Fruit fly (Drosophila melanogaster): ENCODE results near the gene mus201.

The mus201 gene

DNA sequence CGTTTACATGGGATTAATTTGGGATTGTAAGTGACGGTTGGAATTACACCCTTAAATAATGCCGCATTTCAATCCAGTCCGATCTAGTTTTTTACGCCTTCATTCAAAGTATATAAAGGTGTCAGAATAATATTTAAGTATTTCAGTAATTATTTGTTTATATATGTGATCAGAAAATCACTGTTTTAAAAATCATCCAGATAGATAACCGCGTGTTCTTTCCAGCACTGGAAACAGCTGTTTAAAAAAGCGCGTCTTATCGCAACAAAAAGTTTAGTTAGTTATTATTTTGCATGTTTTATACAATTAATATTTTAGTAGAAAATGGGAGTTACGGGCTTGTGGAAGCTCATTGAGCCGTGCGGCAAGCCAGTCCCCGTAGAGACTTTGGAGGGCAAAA is at the start of gene mus201:
mus201 (plus strand) TSS at position 118 of the 400 bp plus-strand sequence.
- TF ChIP-seq CG10348 (GFP tag; IDR thresholded peaks at IDR 0.05) (no peak), Pif1A (GFP tag; optimal IDR thresholded peaks at IDR 0.05) (no peak), Ets98B (GFP tag; IDR thresholded peaks at IDR 0.05) (no peak), gl (tag; optimal IDR thresholded peaks at IDR 0.05) (no peak), CG4496 (GFP tag; IDR thresholded peaks at IDR 0.05) (no peak), CG8159 (tag; optimal IDR thresholded peaks at IDR 0.05) (no peak), D1 (tag; optimal IDR thresholded peaks at IDR 0.05) (no peak), CG34367 (tag; optimal IDR thresholded peaks at IDR 0.05) (no peak), Snoo (tag; optimal IDR thresholded peaks at IDR 0.05) (no peak), CG32121 (GFP tag; IDR thresholded peaks at IDR 0.05) (no peak), rn (GFP tag; IDR thresholded peaks at IDR 0.05) (no peak), CG8301 (tag; optimal IDR thresholded peaks at IDR 0.05) (no peak), CG9948 (tag; optimal IDR thresholded peaks at IDR 0.05) (no peak), CG14655 (GFP tag; optimal IDR thresholded peaks at IDR 0.05) (no peak), EcR (GFP tag; optimal IDR thresholded peaks at IDR 0.05) (no peak), CG12605 (GFP tag; IDR thresholded peaks at IDR 0.05) (no peak), fd96Ca (GFP tag; IDR thresholded peaks at IDR 0.05) (no peak), CG15710 (tag; optimal IDR thresholded peaks at IDR 0.05) (no peak), Pif1B (GFP tag; optimal IDR thresholded peaks at IDR 0.05) (no peak)

DNA sequence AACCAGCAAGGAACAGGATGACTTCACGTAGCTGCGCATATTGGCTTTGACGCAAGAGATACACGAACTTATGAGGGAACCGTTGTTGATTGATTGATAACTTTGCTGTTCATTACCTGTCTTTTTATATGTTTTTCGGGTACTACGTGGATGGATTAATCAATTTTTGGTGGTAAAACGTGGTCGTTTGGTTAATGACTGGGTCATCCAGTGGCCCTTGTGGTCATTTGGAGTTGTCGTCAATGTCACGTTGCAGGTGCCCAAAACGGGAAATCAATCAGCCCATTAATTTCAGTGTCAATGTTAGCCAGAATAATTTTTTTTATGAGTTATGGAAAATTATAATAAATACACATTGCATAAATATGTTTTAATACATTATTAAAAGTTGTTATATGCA is 48.7 kb upstream of the mus201 start, which contains the start of gene CG42819:
CG42819 (minus strand) TSS at position 101 of the 400 bp plus-strand sequence.
- TF ChIP-seq CG12605 (GFP tag; IDR thresholded peaks at IDR 0.05), result no peak
- TF ChIP-seq CG9948 (tag; optimal IDR thresholded peaks at IDR 0.05), result no peak
- TF ChIP-seq Pif1B (GFP tag; optimal IDR thresholded peaks at IDR 0.05), result no peak
- TF ChIP-seq CG17806 (tag; optimal IDR thresholded peaks at IDR 0.05), result no peak
- TF ChIP-seq CG8159 (tag; optimal IDR thresholded peaks at IDR 0.05), result no peak
- TF ChIP-seq CG10348 (GFP tag; IDR thresholded peaks at IDR 0.05), result no peak
- TF ChIP-seq CG13204 (GFP tag; optimal IDR thresholded peaks at IDR 0.05), result no peak
- TF ChIP-seq CG15710 (tag; optimal IDR thresholded peaks at IDR 0.05), result no peak
- TF ChIP-seq gl (tag; optimal IDR thresholded peaks at IDR 0.05), result no peak
- TF ChIP-seq fd96Ca (GFP tag; IDR thresholded peaks at IDR 0.05), result no peak
- no peak for TF ChIP-seq rn (GFP tag; IDR thresholded peaks at IDR 0.05)
- TF ChIP-seq EcR (GFP tag; optimal IDR thresholded peaks at IDR 0.05), result no peak
- no peak for TF ChIP-seq CG4496 (GFP tag; IDR thresholded peaks at IDR 0.05)
- TF ChIP-seq Ets98B (GFP tag; IDR thresholded peaks at IDR 0.05), result no peak
- TF ChIP-seq CG32121 (GFP tag; IDR thresholded peaks at IDR 0.05), result no peak
- no peak for TF ChIP-seq CG14655 (GFP tag; optimal IDR thresholded peaks at IDR 0.05)
- TF ChIP-seq Snoo (tag; optimal IDR thresholded peaks at IDR 0.05), result no peak

dm6 chr2L:8392298-8392697 is 45.7 kb upstream of the mus201 start, which contains the start of gene CG42820:
TSS of gene CG42820 (minus strand) at chr2L:8392398.
- TF ChIP-seq EcR (GFP tag; optimal IDR thresholded peaks at IDR 0.05) (no peak), CG14655 (GFP tag; optimal IDR thresholded peaks at IDR 0.05) (no peak), CG9948 (tag; optimal IDR thresholded peaks at IDR 0.05) (no peak), CG12605 (GFP tag; IDR thresholded peaks at IDR 0.05) (no peak), CG10348 (GFP tag; IDR thresholded peaks at IDR 0.05) (no peak), Ets98B (GFP tag; IDR thresholded peaks at IDR 0.05) (no peak), gl (tag; optimal IDR thresholded peaks at IDR 0.05) (no peak), CG8159 (tag; optimal IDR thresholded peaks at IDR 0.05) (no peak), CG32121 (GFP tag; IDR thresholded peaks at IDR 0.05) (no peak)

- no peak for TF ChIP-seq Snoo (tag; optimal IDR thresholded peaks at IDR 0.05)
- TF ChIP-seq CG34367 (tag; optimal IDR thresholded peaks at IDR 0.05), result no peak
- TF ChIP-seq CG4496 (GFP tag; IDR thresholded peaks at IDR 0.05), result no peak
- no peak for TF ChIP-seq D1 (tag; optimal IDR thresholded peaks at IDR 0.05)
- TF ChIP-seq CG17806 (tag; optimal IDR thresholded peaks at IDR 0.05), result no peak
- no peak for TF ChIP-seq CG8301 (tag; optimal IDR thresholded peaks at IDR 0.05)
- TF ChIP-seq CG15710 (tag; optimal IDR thresholded peaks at IDR 0.05), result no peak
- TF ChIP-seq CG13204 (GFP tag; optimal IDR thresholded peaks at IDR 0.05), result no peak
- TF ChIP-seq CG12605 (GFP tag; IDR thresholded peaks at IDR 0.05), result no peak
- no peak for TF ChIP-seq gl (tag; optimal IDR thresholded peaks at IDR 0.05)
- TF ChIP-seq fd96Ca (GFP tag; IDR thresholded peaks at IDR 0.05), result no peak
- TF ChIP-seq CG9948 (tag; optimal IDR thresholded peaks at IDR 0.05), result no peak
- TF ChIP-seq Pif1B (GFP tag; optimal IDR thresholded peaks at IDR 0.05), result no peak
- TF ChIP-seq CG10348 (GFP tag; IDR thresholded peaks at IDR 0.05), result no peak
- no peak for TF ChIP-seq CG8159 (tag; optimal IDR thresholded peaks at IDR 0.05)
- no peak for TF ChIP-seq rn (GFP tag; IDR thresholded peaks at IDR 0.05)
- TF ChIP-seq Ets98B (GFP tag; IDR thresholded peaks at IDR 0.05), result no peak
- no peak for TF ChIP-seq EcR (GFP tag; optimal IDR thresholded peaks at IDR 0.05)
- TF ChIP-seq Pif1A (GFP tag; optimal IDR thresholded peaks at IDR 0.05), result no peak
These were observed 44.8 kb upstream of the mus201 start, which contains the start of gene Acp29AB for dm6 chr2L:8393122-8393521. TSS of gene Acp29AB (minus strand) at chr2L:8393222.

DNA sequence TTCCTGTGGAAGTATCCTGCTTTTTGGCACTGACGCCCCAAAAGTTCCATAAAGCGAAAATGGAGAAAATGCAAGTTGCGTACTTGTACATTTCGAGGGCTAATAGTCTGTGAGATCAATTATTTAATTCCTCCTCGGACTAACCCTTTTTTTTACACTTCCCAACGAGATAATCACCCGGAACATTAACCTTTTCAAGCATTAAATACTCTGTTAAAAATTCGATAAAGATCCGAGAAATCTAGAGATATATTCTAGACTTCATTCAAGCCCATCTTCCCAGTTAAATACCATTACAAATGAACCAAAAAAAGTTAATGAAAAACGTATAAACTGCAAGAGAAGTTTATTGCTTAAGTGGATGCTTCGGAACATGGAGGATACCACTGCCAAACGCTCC is 43.8 kb upstream of the mus201 start, which contains the start of gene lectin-29Ca:
lectin-29Ca (minus strand) TSS at position 101 of the 400 bp plus-strand sequence.
- no peak for TF ChIP-seq fd96Ca (GFP tag; IDR thresholded peaks at IDR 0.05)
- TF ChIP-seq CG14655 (GFP tag; optimal IDR thresholded peaks at IDR 0.05), result no peak
- TF ChIP-seq EcR (GFP tag; optimal IDR thresholded peaks at IDR 0.05), result no peak
- TF ChIP-seq CG8159 (tag; optimal IDR thresholded peaks at IDR 0.05), result no peak
- no peak for TF ChIP-seq CG10348 (GFP tag; IDR thresholded peaks at IDR 0.05)
- no peak for TF ChIP-seq Pif1A (GFP tag; optimal IDR thresholded peaks at IDR 0.05)
- no peak for TF ChIP-seq Ets98B (GFP tag; IDR thresholded peaks at IDR 0.05)
- TF ChIP-seq Pif1B (GFP tag; optimal IDR thresholded peaks at IDR 0.05), result no peak
- no peak for TF ChIP-seq CG13204 (GFP tag; optimal IDR thresholded peaks at IDR 0.05)
- no peak for TF ChIP-seq CG12605 (GFP tag; IDR thresholded peaks at IDR 0.05)

DNA sequence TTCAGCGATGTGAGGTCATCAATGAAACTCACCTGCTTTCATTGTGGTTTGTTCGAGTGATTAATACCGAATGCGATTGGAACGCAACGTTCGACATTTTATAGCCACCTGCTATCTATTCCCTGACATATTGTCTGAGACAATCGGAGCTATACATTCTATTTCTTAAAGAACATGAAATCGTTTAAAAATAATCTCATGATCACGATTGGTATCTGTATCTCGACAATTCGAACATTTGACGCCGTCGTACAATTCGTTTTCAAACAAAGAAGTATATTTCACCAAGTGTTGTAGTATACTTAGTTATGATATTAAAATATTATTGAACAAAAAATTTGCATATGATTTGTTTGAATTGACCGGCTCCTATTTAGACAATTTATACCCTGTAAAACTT is 43.1 kb upstream of the mus201 start, which contains the start of gene Peritrophin-15b:
Peritrophin-15b (minus strand) TSS at position 101 of the 400 bp plus-strand sequence.
- TF ChIP-seq CG13204 (GFP tag; optimal IDR thresholded peaks at IDR 0.05) (no peak), fd96Ca (GFP tag; IDR thresholded peaks at IDR 0.05) (no peak), Pif1A (GFP tag; optimal IDR thresholded peaks at IDR 0.05) (no peak), CG17806 (tag; optimal IDR thresholded peaks at IDR 0.05) (no peak), CG14655 (GFP tag; optimal IDR thresholded peaks at IDR 0.05) (no peak), CG8301 (tag; optimal IDR thresholded peaks at IDR 0.05) (no peak), Pif1B (GFP tag; optimal IDR thresholded peaks at IDR 0.05) (no peak), CG15710 (tag; optimal IDR thresholded peaks at IDR 0.05) (no peak), EcR (GFP tag; optimal IDR thresholded peaks at IDR 0.05) (no peak), CG10348 (GFP tag; IDR thresholded peaks at IDR 0.05) (no peak), CG8159 (tag; optimal IDR thresholded peaks at IDR 0.05) (no peak), rn (GFP tag; IDR thresholded peaks at IDR 0.05) (no peak), gl (tag; optimal IDR thresholded peaks at IDR 0.05) (no peak), CG32121 (GFP tag; IDR thresholded peaks at IDR 0.05) (no peak)

Data from whole organism, pupa.